Worm (Caenorhabditis elegans): Measurements from ENCODE around the gene his-1.

DNA sequence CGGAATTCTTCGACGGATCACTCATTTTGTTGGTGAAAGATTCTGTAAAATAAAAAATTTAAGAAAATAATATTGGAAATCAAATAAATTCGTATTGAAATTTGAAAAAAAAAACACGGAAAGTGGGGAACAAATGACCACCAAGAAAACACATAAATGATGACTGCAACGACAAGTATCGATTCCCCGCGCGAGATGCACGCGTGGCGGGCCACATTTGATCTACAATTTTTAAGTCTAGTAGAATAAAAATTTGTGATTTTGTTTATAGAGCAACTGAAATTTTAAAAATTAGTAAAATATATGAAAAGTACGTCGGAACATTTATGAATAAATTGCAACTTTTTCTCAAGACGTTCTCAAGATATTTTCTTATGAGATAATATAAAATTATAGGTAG, 12.7 kb downstream of the his-1 start, which contains the start of gene F14H3.4:
- TF ChIP-seq mep-1 (tag; optimal IDR thresholded peaks at IDR 0.05), result no peak
- no peak for TF ChIP-seq ces-1 (GFP tag; optimal IDR thresholded peaks at IDR 0.05)
- TF ChIP-seq pha-4 (tag; optimal IDR thresholded peaks at IDR 0.05), result no peak
- TF ChIP-seq nhr-12 (tag; optimal IDR thresholded peaks at IDR 0.05), result no peak
- TF ChIP-seq blmp-1 (tag; optimal IDR thresholded peaks at IDR 0.05), result no peak
- no peak for TF ChIP-seq mab-5 (tag; optimal IDR thresholded peaks at IDR 0.05)
- no peak for TF ChIP-seq mls-2 (tag; optimal IDR thresholded peaks at IDR 0.05)
- TF ChIP-seq lsy-2 (tag; optimal IDR thresholded peaks at IDR 0.05), result no peak
